Worm (Caenorhabditis elegans): Measurements from ENCODE around the gene C09F5.1.

ce11 chrIII:614447-614846 is 44.1 kb upstream of the C09F5.1 start, which contains the start of gene T19C3.3:
- TF ChIP-seq K09A11.1 (tag; optimal IDR thresholded peaks at IDR 0.05; ENCODE audit: insufficient read depth) (no peak), elt-4 (tag; optimal IDR thresholded peaks at IDR 0.05) (no peak), ama-1 (optimal IDR thresholded peaks at IDR 0.05) (no peak), tbx-7 (tag; optimal IDR thresholded peaks at IDR 0.05) (no peak), nhr-11 (tag; optimal IDR thresholded peaks at IDR 0.05) (no peak), madf-2 (tag; optimal IDR thresholded peaks at IDR 0.05) (no peak), fkh-10 (GFP tag; optimal IDR thresholded peaks at IDR 0.05) (no peak), syd-9 (tag; optimal IDR thresholded peaks at IDR 0.05) (no peak), pros-1 (tag; optimal IDR thresholded peaks at IDR 0.05) (no peak), dve-1 (tag; optimal IDR thresholded peaks at IDR 0.05) (no peak), ceh-9 (tag; optimal IDR thresholded peaks at IDR 0.05) (no peak), ahr-1 (tag; optimal IDR thresholded peaks at IDR 0.05) (no peak), pqm-1 (tag; optimal IDR thresholded peaks at IDR 0.05) (no peak), ceh-34 (tag; optimal IDR thresholded peaks at IDR 0.05) (no peak)
